Worm (Caenorhabditis elegans) whole organism, midembryonic: ENCODE measurements around the gene C02E7.10.

Source experiments
- flt-1 ChIP-seq: fragments of 200-800 bp; sonication (Bioruptor generic); IDR thresholded peaks from 2 replicates; pipeline ENCODE4 v1.3.6; 2022; ENCODE audit warnings: missing genetic modification characterization, missing compliant biosample characterization
- tab-1 ChIP-seq: fragments of 200-800 bp; sonication (Bioruptor generic); IDR thresholded peaks from 2 replicates; pipeline ENCODE4 v1.3.6; 2022; ENCODE audit warnings: missing genetic modification characterization, missing compliant biosample characterization

- TF ChIP-seq flt-1 (GFP tag; lab: Robert Waterston, UW) (no peak), tab-1 (no peak)
Measured at ce11 chrV:4891305-4891704, 41.5 kb downstream of the C02E7.10 start.
